Fruit fly (Drosophila melanogaster) whole organism, embryonic: ENCODE data around the gene CG4328.

Source experiments
- Atf6 ChIP-seq: fragments of 200-800 bp; sonication (Bioruptor generic); IDR thresholded peaks from 2 replicates; pipeline ENCODE4 v1.3.6; 2022; ENCODE audit warnings: missing biosample characterization, missing genetic modification characterization
- Awh ChIP-seq: fragments of 200-800 bp; sonication (Bioruptor generic); IDR thresholded peaks from 2 replicates; pipeline ENCODE4, ENCODE4 v1.3.6; 2022; ENCODE audit warnings: missing biosample characterization, missing genetic modification characterization
- Blimp-1 ChIP-seq: fragments of 200-800 bp; sonication (Bioruptor generic); optimal IDR thresholded peaks from 3 replicates; lab custom pipeline; 2018; ENCODE audit warnings: missing biosample characterization, missing genetic modification characterization, mild to moderate bottlenecking, moderate library complexity, missing genetic modification reagents
- C15 ChIP-seq: fragments of 200-800 bp; sonication (Bioruptor generic); IDR thresholded peaks from 3 replicates; pipeline ENCODE4 v1.3.6; 2022; ENCODE audit warnings: missing biosample characterization, missing genetic modification characterization
- CG10431 ChIP-seq: fragments of 200-800 bp; sonication (Bioruptor generic); optimal IDR thresholded peaks from 3 replicates; lab custom pipeline; 2018; ENCODE audit warnings: missing biosample characterization, mild to moderate bottlenecking, missing genetic modification characterization
- CG10462 ChIP-seq: fragments of 200-800 bp; sonication (Bioruptor generic); optimal IDR thresholded peaks from 2 replicates; lab custom pipeline; 2016; ENCODE audit warnings: missing biosample characterization, missing genetic modification characterization
- CG10565 ChIP-seq: fragments of 200-800 bp; sonication (Bioruptor generic); optimal IDR thresholded peaks from 3 replicates; lab custom pipeline; 2016; ENCODE audit warnings: missing biosample characterization, mild to moderate bottlenecking, missing genetic modification characterization
- CG12744 ChIP-seq: fragments of 200-800 bp; sonication (Bioruptor generic); optimal IDR thresholded peaks from 2 replicates; lab custom pipeline; 2016; ENCODE audit warnings: missing biosample characterization, missing genetic modification characterization
- CG15011 ChIP-seq: fragments of 200-800 bp; sonication (Bioruptor generic); optimal IDR thresholded peaks from 3 replicates; lab custom pipeline; 2018; ENCODE audit warnings: missing biosample characterization, mild to moderate bottlenecking, missing genetic modification characterization
- CG15479 ChIP-seq: fragments of 200-800 bp; sonication (Bioruptor generic); optimal IDR thresholded peaks from 3 replicates; lab custom pipeline; 2019; ENCODE audit warnings: missing biosample characterization, mild to moderate bottlenecking, missing genetic modification characterization, moderate library complexity
- CG17361 ChIP-seq: fragments of 200-800 bp; sonication (Bioruptor generic); IDR thresholded peaks from 3 replicates; pipeline ENCODE4 v1.3.6; 2022; ENCODE audit warnings: missing biosample characterization, missing genetic modification characterization
- CG18262 ChIP-seq: fragments of 200-800 bp; optimal IDR thresholded peaks from 3 replicates; lab custom pipeline; 2019; ENCODE audit warnings: missing biosample characterization, mild to moderate bottlenecking, missing genetic modification characterization, moderate library complexity
- CG3847 ChIP-seq: fragments of 200-800 bp; sonication (Bioruptor generic); IDR thresholded peaks from 2 replicates; pipeline ENCODE4 v1.3.6; 2022; ENCODE audit warnings: missing biosample characterization, missing genetic modification characterization
- CG4404 ChIP-seq: fragments of 200-800 bp; sonication (Bioruptor generic); IDR thresholded peaks from 2 replicates; pipeline ENCODE4 v1.3.6; 2022; ENCODE audit warnings: missing biosample characterization, missing genetic modification characterization
- CG4424 ChIP-seq: fragments of 200-800 bp; sonication (Bioruptor generic); optimal IDR thresholded peaks from 3 replicates; lab custom pipeline; 2016; ENCODE audit warnings: missing biosample characterization, missing genetic modification characterization
- CG6683 ChIP-seq: fragments of 200-800 bp; sonication (Bioruptor generic); optimal IDR thresholded peaks from 2 replicates; lab custom pipeline; 2017; ENCODE audit warnings: missing biosample characterization, mild to moderate bottlenecking, missing genetic modification characterization, missing genetic modification reagents
- CG6689 ChIP-seq: fragments of 200-800 bp; sonication (Bioruptor generic); IDR thresholded peaks from 2 replicates; pipeline ENCODE4 v1.3.6; 2022; ENCODE audit warnings: missing biosample characterization, missing genetic modification characterization
- CG7271 ChIP-seq: fragments of 200-800 bp; sonication (Bioruptor generic); optimal IDR thresholded peaks from 2 replicates; lab custom pipeline; 2018; ENCODE audit warnings: missing biosample characterization, mild to moderate bottlenecking, missing genetic modification characterization, moderate library complexity
- CG7745 ChIP-seq: fragments of 200-800 bp; sonication (Bioruptor generic); optimal IDR thresholded peaks from 2 replicates; lab custom pipeline; 2018; ENCODE audit warnings: missing biosample characterization, mild to moderate bottlenecking, missing genetic modification characterization, moderate library complexity
- CG8924 ChIP-seq: fragments of 200-800 bp; optimal IDR thresholded peaks from 3 replicates; lab custom pipeline; 2019; ENCODE audit warnings: missing biosample characterization, mild to moderate bottlenecking, missing genetic modification characterization, moderate library complexity
- CrebB ChIP-seq: fragments of 200-800 bp; sonication (Bioruptor generic); optimal IDR thresholded peaks from 3 replicates; lab custom pipeline; 2018; ENCODE audit warnings: missing biosample characterization, mild to moderate bottlenecking, missing genetic modification characterization
- Dip2 ChIP-seq: fragments of 200-800 bp; sonication (Bioruptor generic); IDR thresholded peaks from 2 replicates; pipeline ENCODE4 v1.3.6; 2022; ENCODE audit warnings: missing biosample characterization, missing genetic modification characterization
- Elba2 ChIP-seq: fragments of 200-800 bp; sonication (Bioruptor generic); optimal IDR thresholded peaks from 3 replicates; lab custom pipeline; 2016; ENCODE audit warnings: missing biosample characterization, missing genetic modification characterization
- HLHmδ ChIP-seq: fragments of 200-800 bp; sonication (Bioruptor generic); optimal IDR thresholded peaks from 2 replicates; lab custom pipeline; 2018; ENCODE audit warnings: missing biosample characterization, mild to moderate bottlenecking, missing genetic modification characterization, moderate library complexity
- Hand ChIP-seq: fragments of 200-800 bp; sonication (Bioruptor generic); optimal IDR thresholded peaks from 2 replicates; lab custom pipeline; 2017; ENCODE audit warnings: mild to moderate bottlenecking, missing biosample characterization, missing genetic modification reagents, missing genetic modification characterization
- Kr ChIP-seq: fragments of 200-800 bp; sonication (Bioruptor generic); optimal IDR thresholded peaks from 2 replicates; lab custom pipeline; 2017; ENCODE audit warnings: missing biosample characterization, mild to moderate bottlenecking, missing genetic modification characterization
- Lhr ChIP-seq: fragments of 200-800 bp; sonication (Bioruptor generic); optimal IDR thresholded peaks from 3 replicates; lab custom pipeline; 2017; ENCODE audit warnings: mild to moderate bottlenecking, missing biosample characterization, missing genetic modification reagents, missing genetic modification characterization
- NK7.1 ChIP-seq: fragments of 200-800 bp; sonication (Bioruptor generic); optimal IDR thresholded peaks from 3 replicates; lab custom pipeline; 2016; ENCODE audit warnings: missing biosample characterization, missing genetic modification characterization
- PHDP ChIP-seq: fragments of 200-800 bp; sonication (Bioruptor generic); optimal IDR thresholded peaks from 3 replicates; lab custom pipeline; 2018; ENCODE audit warnings: missing biosample characterization, mild to moderate bottlenecking, missing genetic modification characterization, moderate library complexity
- Stat92E ChIP-seq, 3 experiments: fragments of >200 bp in 2 of 3; fragments of 200-800 bp in 1 of 3; sonication (Bioruptor generic) in 1 of 3; optimal IDR thresholded peaks; 2 replicates each; lab custom pipeline; 2017 to 2019; ENCODE audit warnings: missing biosample characterization in 3 of 3, missing genetic modification characterization in 3 of 3, mild to moderate bottlenecking in 1 of 3, moderate library complexity in 1 of 3
- ara ChIP-seq: fragments of 200-800 bp; sonication (Bioruptor generic); IDR thresholded peaks from 2 replicates; pipeline ENCODE4 v1.3.6; 2022; ENCODE audit warnings: missing biosample characterization, missing genetic modification characterization
- bcd ChIP-seq: fragments of 200-800 bp; sonication (Bioruptor generic); optimal IDR thresholded peaks from 2 replicates; lab custom pipeline; 2017; ENCODE audit warnings: missing biosample characterization, mild to moderate bottlenecking, missing genetic modification characterization
- bowl ChIP-seq: fragments of 200-800 bp; sonication (Bioruptor generic); IDR thresholded peaks from 2 replicates; pipeline ENCODE4 v1.3.6; 2022; ENCODE audit warnings: missing biosample characterization, missing genetic modification characterization
- br ChIP-seq: fragments of >200 bp; optimal IDR thresholded peaks from 2 replicates; lab custom pipeline; 2017
- chm ChIP-seq: fragments of 200-800 bp; sonication (Bioruptor generic); IDR thresholded peaks from 2 replicates; pipeline ENCODE4 v1.3.6; 2022; ENCODE audit warnings: missing biosample characterization, missing genetic modification characterization
- en ChIP-seq: fragments of 200-800 bp; sonication (Bioruptor generic); optimal IDR thresholded peaks from 2 replicates; lab custom pipeline; 2016; ENCODE audit warnings: missing biosample characterization, missing genetic modification characterization
- fd102C ChIP-seq: fragments of 200-800 bp; sonication (Bioruptor generic); optimal IDR thresholded peaks from 2 replicates; lab custom pipeline; 2018; ENCODE audit warnings: missing biosample characterization, mild to moderate bottlenecking, missing genetic modification characterization, moderate library complexity
- fru ChIP-seq: fragments of >200 bp; optimal IDR thresholded peaks from 2 replicates; lab custom pipeline; 2017
- ftz-f1 ChIP-seq: fragments of 200-800 bp; sonication (Bioruptor generic); optimal IDR thresholded peaks from 2 replicates; lab custom pipeline; 2016; ENCODE audit warnings: missing biosample characterization, missing genetic modification characterization
- h ChIP-seq: fragments of >200 bp; optimal IDR thresholded peaks from 2 replicates; lab custom pipeline; 2017
- knrl ChIP-seq: fragments of 200-800 bp; sonication (Bioruptor generic); IDR thresholded peaks from 3 replicates; pipeline ENCODE4 v1.3.6; 2022; ENCODE audit warnings: missing biosample characterization, missing genetic modification characterization; ENCODE audit not compliant: partially characterized antibody
- lmd ChIP-seq: fragments of 200-800 bp; sonication (Bioruptor generic); IDR thresholded peaks from 2 replicates; pipeline ENCODE4 v1.3.6; 2022; ENCODE audit warnings: missing biosample characterization, missing genetic modification characterization
- mam ChIP-seq: fragments of 200-800 bp; sonication (Bioruptor generic); optimal IDR thresholded peaks from 3 replicates; lab custom pipeline; 2016; ENCODE audit warnings: missing biosample characterization, missing genetic modification characterization
- peb ChIP-seq: fragments of 200-800 bp; sonication (Bioruptor generic); IDR thresholded peaks from 2 replicates; pipeline ENCODE4 v1.3.6; 2022; ENCODE audit warnings: missing biosample characterization, missing genetic modification characterization
- sisA ChIP-seq: fragments of 200-800 bp; sonication (Bioruptor generic); IDR thresholded peaks from 2 replicates; pipeline ENCODE4 v1.3.6; 2022; ENCODE audit warnings: missing biosample characterization, missing genetic modification characterization
- sna ChIP-seq: fragments of 200-800 bp; sonication (Bioruptor generic); IDR thresholded peaks from 2 replicates; pipeline ENCODE4 v1.3.6; 2022; ENCODE audit warnings: missing biosample characterization, missing genetic modification characterization; ENCODE audit not compliant: partially characterized antibody
- sob ChIP-seq: fragments of 200-800 bp; sonication (Bioruptor generic); IDR thresholded peaks from 2 replicates; pipeline ENCODE4 v1.3.6; 2022; ENCODE audit warnings: missing biosample characterization, missing genetic modification characterization
- tll ChIP-seq, 2 experiments: fragments of 200-800 bp in 1 of 2; fragments of >200 bp in 1 of 2; sonication (Bioruptor generic) in 1 of 2; optimal IDR thresholded peaks; 2 replicates each; lab custom pipeline; 2017 to 2019; ENCODE audit warnings: missing biosample characterization in 2 of 2, missing genetic modification characterization in 2 of 2, mild to moderate bottlenecking in 1 of 2, moderate library complexity in 1 of 2
- wdn ChIP-seq: fragments of 200-800 bp; sonication (Bioruptor generic); IDR thresholded peaks from 2 replicates; pipeline ENCODE4 v1.3.6; 2022; ENCODE audit warnings: missing biosample characterization, missing genetic modification characterization
- yki ChIP-seq: fragments of >200 bp; optimal IDR thresholded peaks from 3 replicates; lab custom pipeline; 2018

CG4328 gene

dm6 chr3L:12277054-12277879, 18.7 kb downstream of the CG4328 start, which contains the start of the genes Sms and INPP5E (continued):
- TF ChIP-seq CG6683 (GFP tag; lab: Kevin White, UChicago) (no peak), PHDP (tag; lab: Kevin White, UChicago) (peak; percentile 59), fru (lab: Kevin White, UChicago) (no peak), Stat92E (GFP tag; optimal IDR thresholded peaks at IDR 0.05; lab: Kevin White, UChicago) (no peak), chm (GFP tag; lab: Robert Waterston, UW) (no peak), CG15011 (GFP tag; lab: Kevin White, UChicago) (no peak), tll (GFP tag; optimal IDR thresholded peaks at IDR 0.05; lab: Kevin White, UChicago) (no peak), sna (GFP tag; lab: Robert Waterston, UW) (peak; percentile 75; the same call in 1 of the 2 replicates), bcd (GFP tag; lab: Kevin White, UChicago) (peak; percentile 58), en (no peak), br (lab: Kevin White, UChicago) (no peak), mam (GFP tag; lab: Kevin White, UChicago) (no peak), CG4404 (peak; percentile 30; the same call in 1 of the 2 replicates), h (lab: Kevin White, UChicago) (no peak), yki (lab: Kevin White, UChicago) (no peak), Elba2 (GFP tag; lab: Kevin White, UChicago) (peak; percentile 11), wdn (0 out of 2 replicates have a peak, but pooled peaks have one; percentile 42), CG10565 (GFP tag; lab: Kevin White, UChicago) (no peak), CG18262 (tag; lab: Kevin White, UChicago) (peak; percentile 71), peb (GFP tag; lab: Robert Waterston, UW) (no peak), CG3847 (peak; percentile 62; the same call in 1 of the 2 replicates), CG4424 (GFP tag; lab: Kevin White, UChicago) (peak; percentile 34), sisA (GFP tag; lab: Robert Waterston, UW) (peak; percentile 44), CG15479 (GFP tag; lab: Kevin White, UChicago) (no peak), lmd (peak; percentile 55), Hand (GFP tag; lab: Kevin White, UChicago) (no peak), CG10431 (GFP tag; lab: Kevin White, UChicago) (peak; percentile 38), HLHmδ (GFP tag; lab: Kevin White, UChicago) (no peak), bowl (GFP tag; lab: Robert Waterston, UW) (no peak), ftz-f1 (no peak), CG10462 (GFP tag; lab: Kevin White, UChicago) (peak; percentile 20), Atf6 (GFP tag; lab: Robert Waterston, UW) (no peak), Awh (GFP tag; lab: Robert Waterston, UW) (no peak), Kr (GFP tag; lab: Kevin White, UChicago) (no peak), CrebB (tag; lab: Kevin White, UChicago) (no peak), CG7271 (tag; lab: Kevin White, UChicago) (peak; percentile 27), NK7.1 (GFP tag; lab: Kevin White, UChicago) (no peak), CG8924 (peak; percentile 75), knrl (GFP tag; lab: Robert Waterston, UW) (peak; percentile 88), ara (GFP tag; lab: Robert Waterston, UW) (no peak), CG17361 (GFP tag; lab: Robert Waterston, UW) (peak; percentile 84), Dip2 (GFP tag; lab: Robert Waterston, UW) (no peak), CG12744 (GFP tag; lab: Kevin White, UChicago) (no peak), sob (GFP tag; lab: Robert Waterston, UW) (peak; percentile 57; the same call in 1 of the 2 replicates), Blimp-1 (no peak), Lhr (GFP tag; lab: Kevin White, UChicago) (peak; percentile 30), C15 (0 out of 3 replicates have a peak, but pooled peaks have one; percentile 35), CG6689 (GFP tag; lab: Robert Waterston, UW) (peak; percentile 43), fd102C (GFP tag; lab: Kevin White, UChicago) (no peak), CG7745 (tag; lab: Kevin White, UChicago) (no peak)
